Fruit fly (Drosophila melanogaster) whole organism, prepupa: Measurements from ENCODE around the gene ppk31.

Experiments used
- Blimp-1 ChIP-seq: fragments of 200-800 bp; sonication (Bioruptor generic); optimal IDR thresholded peaks from 3 replicates; lab custom pipeline; 2017; ENCODE audit warnings: missing biosample characterization, missing genetic modification characterization, mild to moderate bottlenecking, moderate library complexity, missing genetic modification reagents
- CG10631 ChIP-seq: fragments of 200-800 bp; sonication (Bioruptor generic); optimal IDR thresholded peaks from 2 replicates; lab custom pipeline; 2016; ENCODE audit warnings: missing biosample characterization, missing genetic modification characterization
- CG11294 ChIP-seq: fragments of 200-800 bp; sonication (Bioruptor generic); IDR thresholded peaks from 2 replicates; pipeline ENCODE4 v1.3.6; 2022; ENCODE audit warnings: missing biosample characterization, missing genetic modification characterization
- CG11902 ChIP-seq: fragments of 200-800 bp; sonication (Bioruptor generic); optimal IDR thresholded peaks from 3 replicates; lab custom pipeline; 2016; ENCODE audit warnings: missing biosample characterization, missing genetic modification characterization
- CG15336 ChIP-seq: fragments of 200-800 bp; sonication (Bioruptor generic); IDR thresholded peaks from 2 replicates; pipeline ENCODE4 v1.3.6; 2022; ENCODE audit warnings: missing biosample characterization, missing genetic modification characterization
- CG1621 ChIP-seq: fragments of 200-800 bp; sonication (Bioruptor generic); optimal IDR thresholded peaks from 3 replicates; lab custom pipeline; 2018; ENCODE audit warnings: missing biosample characterization, mild to moderate bottlenecking, missing genetic modification characterization
- CG16779 ChIP-seq: fragments of 200-800 bp; sonication (Bioruptor generic); optimal IDR thresholded peaks from 3 replicates; lab custom pipeline; 2017; ENCODE audit warnings: missing biosample characterization, mild to moderate bottlenecking, missing genetic modification characterization
- CG31627 ChIP-seq: fragments of 200-800 bp; sonication (Bioruptor generic); optimal IDR thresholded peaks from 3 replicates; lab custom pipeline; 2016; ENCODE audit warnings: missing biosample characterization, missing genetic modification characterization
- CG34406 ChIP-seq: fragments of 200-800 bp; sonication (Bioruptor generic); optimal IDR thresholded peaks from 3 replicates; lab custom pipeline; 2016; ENCODE audit warnings: missing biosample characterization, missing genetic modification characterization
- CG3919 ChIP-seq: fragments of 200-800 bp; sonication (Bioruptor generic); optimal IDR thresholded peaks from 3 replicates; lab custom pipeline; 2016; ENCODE audit warnings: missing biosample characterization, missing genetic modification characterization
- CG4318 ChIP-seq: fragments of 200-800 bp; sonication (Bioruptor generic); optimal IDR thresholded peaks from 3 replicates; lab custom pipeline; 2017; ENCODE audit warnings: missing biosample characterization, mild to moderate bottlenecking, missing genetic modification characterization
- CG6163 ChIP-seq: fragments of 200-800 bp; sonication (Bioruptor generic); IDR thresholded peaks from 3 replicates; pipeline ENCODE4 v1.3.6; 2022; ENCODE audit warnings: missing biosample characterization, missing genetic modification characterization
- CG6276 ChIP-seq: fragments of 200-800 bp; sonication (Bioruptor generic); optimal IDR thresholded peaks from 2 replicates; lab custom pipeline; 2017; ENCODE audit warnings: missing biosample characterization, mild to moderate bottlenecking, missing genetic modification characterization
- CG6792 ChIP-seq: fragments of 200-800 bp; sonication (Bioruptor generic); optimal IDR thresholded peaks from 3 replicates; lab custom pipeline; 2016; ENCODE audit warnings: missing biosample characterization, missing genetic modification characterization
- CG6808 ChIP-seq: fragments of 200-800 bp; sonication (Bioruptor generic); optimal IDR thresholded peaks from 3 replicates; lab custom pipeline; 2017; ENCODE audit warnings: missing biosample characterization, missing genetic modification characterization, mild to moderate bottlenecking, moderate library complexity, missing genetic modification reagents
- CG7368 ChIP-seq: fragments of 200-800 bp; sonication (Bioruptor generic); optimal IDR thresholded peaks from 3 replicates; lab custom pipeline; 2016; ENCODE audit warnings: missing biosample characterization, missing genetic modification characterization
- CG8119 ChIP-seq: fragments of 200-800 bp; sonication (Bioruptor generic); IDR thresholded peaks from 3 replicates; pipeline ENCODE4 v1.3.6; 2022; ENCODE audit warnings: missing biosample characterization, missing genetic modification characterization
- CG8319 ChIP-seq: fragments of 200-800 bp; sonication (Bioruptor generic); optimal IDR thresholded peaks from 3 replicates; lab custom pipeline; 2016; ENCODE audit warnings: missing biosample characterization, missing genetic modification characterization
- CG8632 ChIP-seq: fragments of 200-800 bp; sonication (Bioruptor generic); optimal IDR thresholded peaks from 3 replicates; lab custom pipeline; 2016; ENCODE audit warnings: missing biosample characterization, missing genetic modification characterization
- CG9139 ChIP-seq: fragments of 200-800 bp; sonication (Bioruptor generic); optimal IDR thresholded peaks from 3 replicates; lab custom pipeline; 2017; ENCODE audit warnings: missing biosample characterization, mild to moderate bottlenecking, missing genetic modification characterization
- Eip75B ChIP-seq: fragments of 200-800 bp; sonication (Bioruptor generic); optimal IDR thresholded peaks from 3 replicates; lab custom pipeline; 2016; ENCODE audit warnings: missing biosample characterization, missing genetic modification characterization
- Eip78C ChIP-seq: fragments of 200-800 bp; sonication (Bioruptor generic); peaks from one replicate; lab custom pipeline; 2016; ENCODE audit warnings: missing biosample characterization, missing genetic modification characterization
- Eip93F ChIP-seq: fragments of 200-800 bp; sonication (Bioruptor generic); optimal IDR thresholded peaks from 2 replicates; lab custom pipeline; 2016; ENCODE audit warnings: missing biosample characterization, mild to moderate bottlenecking, missing genetic modification characterization
- Ets96B ChIP-seq: fragments of 200-800 bp; optimal IDR thresholded peaks from 2 replicates; lab custom pipeline; 2019; ENCODE audit warnings: missing biosample characterization, mild to moderate bottlenecking, missing genetic modification characterization, moderate library complexity
- Gug ChIP-seq: fragments of 200-800 bp; sonication (Bioruptor generic); IDR thresholded peaks from 2 replicates; pipeline ENCODE4 v1.3.6; 2022; ENCODE audit warnings: missing biosample characterization, missing genetic modification characterization
- Hr38 ChIP-seq: sonication (Bioruptor generic); optimal IDR thresholded peaks from 2 replicates; lab custom pipeline; 2016; ENCODE audit warnings: missing biosample characterization, missing genetic modification characterization
- Lpt ChIP-seq: fragments of 200-800 bp; sonication (Bioruptor generic); optimal IDR thresholded peaks from 3 replicates; lab custom pipeline; 2016; ENCODE audit warnings: missing biosample characterization, missing genetic modification characterization
- Smox ChIP-seq: fragments of 200-800 bp; sonication (Bioruptor generic); optimal IDR thresholded peaks from 3 replicates; lab custom pipeline; 2016; ENCODE audit warnings: missing biosample characterization, missing genetic modification characterization
- Sox102F ChIP-seq: fragments of 200-800 bp; sonication (Bioruptor generic); optimal IDR thresholded peaks from 2 replicates; lab custom pipeline; 2016; ENCODE audit warnings: missing biosample characterization, mild to moderate bottlenecking, missing genetic modification characterization
- Sox14 ChIP-seq: fragments of 200-800 bp; sonication (Bioruptor generic); optimal IDR thresholded peaks from 3 replicates; lab custom pipeline; 2016; ENCODE audit warnings: missing biosample characterization, missing genetic modification characterization
- Sox15 ChIP-seq: fragments of 200-800 bp; sonication (Bioruptor generic); optimal IDR thresholded peaks from 3 replicates; lab custom pipeline; 2016; ENCODE audit warnings: missing biosample characterization, missing genetic modification characterization
- achi ChIP-seq: fragments of 200-800 bp; sonication (Bioruptor generic); optimal IDR thresholded peaks from 3 replicates; lab custom pipeline; 2016; ENCODE audit warnings: missing biosample characterization, missing genetic modification characterization
- acj6 ChIP-seq: fragments of 200-800 bp; sonication (Bioruptor generic); optimal IDR thresholded peaks from 3 replicates; lab custom pipeline; 2016; ENCODE audit warnings: missing biosample characterization, missing genetic modification characterization
- cyc ChIP-seq: fragments of 200-800 bp; sonication (Bioruptor generic); optimal IDR thresholded peaks from 3 replicates; lab custom pipeline; 2016; ENCODE audit warnings: missing biosample characterization, missing genetic modification characterization
- dac ChIP-seq: fragments of 200-800 bp; sonication (Bioruptor generic); optimal IDR thresholded peaks from 2 replicates; lab custom pipeline; 2017; ENCODE audit warnings: missing biosample characterization, mild to moderate bottlenecking, missing genetic modification characterization
- eg ChIP-seq: fragments of 200-800 bp; sonication (Bioruptor generic); IDR thresholded peaks from 3 replicates; pipeline ENCODE4 v1.3.6; 2022; ENCODE audit warnings: missing biosample characterization, missing genetic modification characterization
- esn ChIP-seq: fragments of 200-800 bp; sonication (Bioruptor generic); optimal IDR thresholded peaks from 2 replicates; lab custom pipeline; 2016; ENCODE audit warnings: missing biosample characterization, mild to moderate bottlenecking, missing genetic modification characterization, moderate library complexity
- fd59A ChIP-seq: fragments of 200-800 bp; sonication (Bioruptor generic); optimal IDR thresholded peaks from 2 replicates; lab custom pipeline; 2017; ENCODE audit warnings: missing biosample characterization, mild to moderate bottlenecking, missing genetic modification characterization, missing genetic modification reagents
- fd85E ChIP-seq: fragments of 200-800 bp; sonication (Bioruptor generic); optimal IDR thresholded peaks from 3 replicates; lab custom pipeline; 2016; ENCODE audit warnings: missing biosample characterization, missing genetic modification characterization
- fkh ChIP-seq: fragments of 200-800 bp; sonication (Bioruptor generic); optimal IDR thresholded peaks from 3 replicates; lab custom pipeline; 2017; ENCODE audit warnings: missing biosample characterization, mild to moderate bottlenecking, missing genetic modification characterization, moderate library complexity
- lz ChIP-seq: fragments of 200-800 bp; sonication (Bioruptor generic); optimal IDR thresholded peaks from 3 replicates; lab custom pipeline; 2016; ENCODE audit warnings: missing biosample characterization, missing genetic modification characterization
- net ChIP-seq: fragments of 200-800 bp; sonication (Bioruptor generic); optimal IDR thresholded peaks from 3 replicates; lab custom pipeline; 2016; ENCODE audit warnings: missing biosample characterization, missing genetic modification characterization
- pdm3 ChIP-seq: fragments of 200-800 bp; sonication (Bioruptor generic); optimal IDR thresholded peaks from 3 replicates; lab custom pipeline; 2016; ENCODE audit warnings: missing biosample characterization, missing genetic modification characterization
- salr ChIP-seq, 2 experiments: fragments of 200-800 bp; sonication (Bioruptor generic); optimal IDR thresholded peaks; 3 replicates each; lab custom pipeline; 2016 to 2018; ENCODE audit warnings: missing biosample characterization in 2 of 2, missing genetic modification characterization in 2 of 2, mild to moderate bottlenecking in 1 of 2
- spab ChIP-seq: fragments of 200-800 bp; sonication (Bioruptor generic); optimal IDR thresholded peaks from 2 replicates; lab custom pipeline; 2017; ENCODE audit warnings: missing biosample characterization, mild to moderate bottlenecking, missing genetic modification characterization, missing genetic modification reagents
- ss ChIP-seq, 2 experiments: fragments of 200-800 bp; sonication (Bioruptor generic); optimal IDR thresholded peaks; 2 replicates in 1 of 2; 3 replicates in 1 of 2; lab custom pipeline; 2017 to 2018; ENCODE audit warnings: mild to moderate bottlenecking in 2 of 2, missing biosample characterization in 2 of 2, missing genetic modification characterization in 2 of 2, moderate library complexity in 1 of 2
- svp ChIP-seq: fragments of 200-800 bp; sonication (Bioruptor generic); peaks from one replicate; lab custom pipeline; 2016; ENCODE audit warnings: missing biosample characterization, missing genetic modification characterization
- topi ChIP-seq: fragments of 200-800 bp; sonication (Bioruptor generic); optimal IDR thresholded peaks from 3 replicates; lab custom pipeline; 2016; ENCODE audit warnings: missing biosample characterization, missing genetic modification characterization
- vri ChIP-seq: fragments of 200-800 bp; sonication (Bioruptor generic); optimal IDR thresholded peaks from 3 replicates; lab custom pipeline; 2016; ENCODE audit warnings: missing biosample characterization, mild to moderate bottlenecking, missing genetic modification characterization

ppk31 gene

DNA sequence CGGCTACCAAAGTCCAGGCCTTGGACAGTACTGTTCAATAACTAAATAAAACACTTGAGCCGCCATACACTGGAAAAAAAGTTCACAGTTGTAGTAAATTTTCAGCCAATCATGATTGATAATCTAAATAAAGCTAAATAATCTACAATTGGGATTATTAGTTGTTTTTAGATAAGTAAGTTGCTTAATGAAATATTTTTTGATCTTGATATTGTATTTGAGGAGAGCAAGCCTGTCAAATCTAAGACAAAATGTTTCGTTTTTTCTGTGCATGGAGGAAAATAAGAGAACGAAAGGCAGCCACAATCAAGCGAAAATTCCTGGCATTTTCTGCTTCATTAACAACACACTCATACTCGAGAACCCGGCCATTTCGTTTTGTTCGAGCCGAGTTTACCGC, 8.2 kb downstream of the ppk31 start (continued):
- TF ChIP-seq vri (GFP tag; lab: Kevin White, UChicago) (peak; percentile 67), fd59A (peak; percentile 22), Smox (GFP tag; lab: Kevin White, UChicago) (peak; percentile 72), Blimp-1 (GFP tag; lab: Kevin White, UChicago) (peak; percentile 31), eg (GFP tag; lab: Robert Waterston, UW) (no peak), CG3919 (GFP tag; lab: Kevin White, UChicago) (peak; percentile 45), Eip78C (GFP tag; lab: Kevin White, UChicago) (peak; percentile 90), CG1621 (tag; lab: Kevin White, UChicago) (no peak)

DNA sequence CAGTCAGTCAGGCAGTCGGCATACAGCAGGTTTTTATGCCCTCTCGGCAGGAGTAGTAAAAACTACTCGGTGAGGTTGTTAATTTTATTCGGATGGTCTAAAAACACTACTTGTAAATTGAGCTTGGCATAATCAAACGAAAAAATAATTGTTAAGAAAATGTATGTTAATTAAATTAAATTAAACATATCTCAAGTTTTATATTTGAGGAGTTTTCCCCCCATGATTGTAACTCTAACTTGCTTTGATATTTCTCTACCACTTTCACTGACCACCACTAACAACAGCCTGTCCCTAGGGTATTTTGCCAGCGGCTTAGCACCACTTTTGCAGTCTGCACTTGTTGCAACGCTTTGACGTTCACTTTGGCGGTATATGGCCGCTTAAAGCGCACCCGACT, 12.8 kb downstream of the ppk31 start:
- TF ChIP-seq ss (GFP tag; optimal IDR thresholded peaks at IDR 0.05; lab: Kevin White, UChicago) (peak in 1 of 2 experiments; percentile 32), Eip75B (GFP tag; lab: Kevin White, UChicago) (peak; percentile 9), CG15336 (GFP tag; lab: Robert Waterston, UW) (peak; percentile 63), CG6792 (peak; percentile 24), vri (GFP tag; lab: Kevin White, UChicago) (no peak), CG8319 (GFP tag; lab: Kevin White, UChicago) (no peak), Hr38 (GFP tag; lab: Kevin White, UChicago) (no peak), Eip78C (GFP tag; lab: Kevin White, UChicago) (peak; percentile 81), svp (peak; percentile 67), net (GFP tag; lab: Kevin White, UChicago) (no peak), eg (GFP tag; lab: Robert Waterston, UW) (no peak), CG10631 (GFP tag; lab: Kevin White, UChicago) (peak; percentile 46), acj6 (peak; percentile 29), CG6163 (no peak), esn (peak; percentile 42), CG34406 (GFP tag; lab: Kevin White, UChicago) (peak; percentile 21), cyc (GFP tag; lab: Kevin White, UChicago) (peak; percentile 31), CG6808 (GFP tag; lab: Kevin White, UChicago) (peak; percentile 62), CG11902 (no peak), Eip93F (GFP tag; lab: Kevin White, UChicago) (no peak), CG31627 (GFP tag; lab: Kevin White, UChicago) (peak; percentile 12), salr (GFP tag; optimal IDR thresholded peaks at IDR 0.05; lab: Kevin White, UChicago) (no peak), fkh (GFP tag; lab: Kevin White, UChicago) (no peak), pdm3 (GFP tag; lab: Kevin White, UChicago) (peak; percentile 33), achi (GFP tag; lab: Kevin White, UChicago) (peak; percentile 68), topi (GFP tag; lab: Kevin White, UChicago) (peak; percentile 27), Ets96B (tag; lab: Kevin White, UChicago) (peak; percentile 37), lz (GFP tag; lab: Kevin White, UChicago) (no peak), fd59A (peak; percentile 57), fd85E (no peak), Lpt (GFP tag; lab: Kevin White, UChicago) (peak; percentile 8), CG4318 (GFP tag; lab: Kevin White, UChicago) (peak; percentile 48), CG7368 (GFP tag; lab: Kevin White, UChicago) (no peak), CG3919 (GFP tag; lab: Kevin White, UChicago) (peak; percentile 50), CG6276 (GFP tag; lab: Kevin White, UChicago) (peak; percentile 10), Sox102F (peak; percentile 32), CG8632 (GFP tag; lab: Kevin White, UChicago) (peak; percentile 19), spab (peak; percentile 37), Sox14 (peak; percentile 0), CG8119 (GFP tag; lab: Robert Waterston, UW) (peak; percentile 67; the same call in 2 of the 3 replicates), Sox15 (GFP tag; lab: Kevin White, UChicago) (no peak), CG11294 (GFP tag; lab: Robert Waterston, UW) (0 out of 2 replicates have a peak, but pooled peaks have one; percentile 8), dac (GFP tag; lab: Kevin White, UChicago) (no peak), CG1621 (tag; lab: Kevin White, UChicago) (no peak), Gug (GFP tag; lab: Robert Waterston, UW) (no peak), CG16779 (tag; lab: Kevin White, UChicago) (peak; percentile 13), CG9139 (GFP tag; lab: Kevin White, UChicago) (no peak), Blimp-1 (GFP tag; lab: Kevin White, UChicago) (peak; percentile 49)
